Worm (Caenorhabditis elegans): ENCODE results near the gene eor-1.

DNA sequence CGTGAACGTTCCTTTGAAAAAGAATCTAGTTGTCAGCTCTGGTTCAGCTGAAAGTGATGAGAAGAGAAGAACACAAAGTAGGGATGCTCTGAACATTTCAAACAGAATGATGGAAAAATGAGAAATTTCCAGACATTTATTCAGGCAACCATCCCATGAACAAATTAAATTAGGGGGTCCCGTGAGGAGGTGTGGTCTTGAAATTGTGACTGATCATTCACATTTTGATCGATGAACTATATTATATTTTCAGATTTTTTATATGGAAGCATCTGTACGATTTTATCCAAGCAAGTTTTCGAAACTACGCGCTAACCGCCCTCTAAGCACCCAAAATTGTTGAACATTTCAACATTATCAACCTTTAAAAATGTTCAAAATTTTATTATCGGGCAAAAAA, 23.0 kb downstream of the eor-1 start, which contains the start of gene R11E3.19:
- no peak for TF ChIP-seq ref-1 (GFP tag; conservative IDR thresholded peaks at IDR 0.05)
- no peak for TF ChIP-seq flt-1 (GFP tag; IDR thresholded peaks at IDR 0.05)
- no peak for TF ChIP-seq ztf-23 (GFP tag; IDR thresholded peaks at IDR 0.05)
- TF ChIP-seq ztf-29 (GFP tag; IDR thresholded peaks at IDR 0.05): no peak
- no peak for TF ChIP-seq T22C8.4 (GFP tag; IDR thresholded peaks at IDR 0.05)
- TF ChIP-seq klf-2 (GFP tag; conservative IDR thresholded peaks at IDR 0.05): no peak
- no peak for TF ChIP-seq tab-1 (GFP tag; IDR thresholded peaks at IDR 0.05)
- TF ChIP-seq cog-1 (tag; optimal IDR thresholded peaks at IDR 0.05): no peak

Data from whole organism, midembryonic.